Fruit fly (Drosophila melanogaster) whole organism, embryonic: ENCODE measurements around the gene dia.

Experiments used
- Atf6 ChIP-seq: fragments of 200-800 bp; sonication (Bioruptor generic); IDR thresholded peaks from 2 replicates; pipeline ENCODE4 v1.3.6; 2022; ENCODE audit warnings: missing biosample characterization, missing genetic modification characterization
- CG10543 ChIP-seq: fragments of 200-800 bp; sonication (Bioruptor generic); optimal IDR thresholded peaks from 3 replicates; lab custom pipeline; 2017; ENCODE audit warnings: missing biosample characterization, mild to moderate bottlenecking, missing genetic modification characterization, moderate library complexity
- CG11247 ChIP-seq: fragments of 200-800 bp; sonication (Bioruptor generic); IDR thresholded peaks from 2 replicates; pipeline ENCODE4 v1.3.6; 2022; ENCODE audit warnings: missing biosample characterization, missing genetic modification characterization
- CG11723 ChIP-seq: fragments of 200-800 bp; sonication (Bioruptor generic); optimal IDR thresholded peaks from 2 replicates; lab custom pipeline; 2017; ENCODE audit warnings: missing biosample characterization, mild to moderate bottlenecking, missing genetic modification characterization
- CG1233 ChIP-seq: fragments of 200-800 bp; sonication (Bioruptor generic); optimal IDR thresholded peaks from 4 replicates; lab custom pipeline; 2018; ENCODE audit warnings: missing biosample characterization, mild to moderate bottlenecking, missing genetic modification characterization
- CG14441 ChIP-seq: fragments of 200-800 bp; sonication (Bioruptor generic); IDR thresholded peaks from 2 replicates; pipeline ENCODE4 v1.3.6; 2022; ENCODE audit warnings: missing biosample characterization, missing genetic modification characterization
- CG15073 ChIP-seq: fragments of 200-800 bp; sonication (Bioruptor generic); optimal IDR thresholded peaks from 2 replicates; lab custom pipeline; 2016; ENCODE audit warnings: missing biosample characterization, missing genetic modification characterization
- CG15269 ChIP-seq: fragments of 200-800 bp; sonication (Bioruptor generic); optimal IDR thresholded peaks from 2 replicates; lab custom pipeline; 2018; ENCODE audit warnings: missing biosample characterization, mild to moderate bottlenecking, missing genetic modification characterization, moderate library complexity
- CG17328 ChIP-seq: fragments of 200-800 bp; sonication (Bioruptor generic); IDR thresholded peaks from 2 replicates; pipeline ENCODE4 v1.3.6; 2022; ENCODE audit warnings: missing biosample characterization, missing genetic modification characterization
- CG1832 ChIP-seq: fragments of 200-800 bp; sonication (Bioruptor generic); optimal IDR thresholded peaks from 2 replicates; lab custom pipeline; 2017; ENCODE audit warnings: missing biosample characterization, mild to moderate bottlenecking, missing genetic modification characterization, inconsistent platforms
- CG18764 ChIP-seq: fragments of 200-800 bp; sonication (Bioruptor generic); optimal IDR thresholded peaks from 3 replicates; lab custom pipeline; 2016; ENCODE audit warnings: missing biosample characterization, missing genetic modification characterization
- CG3726 ChIP-seq: fragments of 200-800 bp; sonication (Bioruptor generic); IDR thresholded peaks from 3 replicates; pipeline ENCODE4, ENCODE4 v1.3.6; 2022; ENCODE audit warnings: missing biosample characterization, missing genetic modification characterization
- CG4328 ChIP-seq: fragments of 200-800 bp; sonication (Bioruptor generic); optimal IDR thresholded peaks from 3 replicates; lab custom pipeline; 2017; ENCODE audit warnings: missing biosample characterization, missing genetic modification reagents, missing genetic modification characterization
- CG6175 ChIP-seq: fragments of 200-800 bp; sonication (Bioruptor generic); IDR thresholded peaks from 3 replicates; pipeline ENCODE4 v1.3.6; 2022; ENCODE audit warnings: missing biosample characterization, missing genetic modification characterization
- CG7271 ChIP-seq: fragments of 200-800 bp; sonication (Bioruptor generic); optimal IDR thresholded peaks from 2 replicates; lab custom pipeline; 2018; ENCODE audit warnings: missing biosample characterization, mild to moderate bottlenecking, missing genetic modification characterization, moderate library complexity
- CG7987 ChIP-seq: fragments of 200-800 bp; sonication (Bioruptor generic); optimal IDR thresholded peaks from 2 replicates; lab custom pipeline; 2018; ENCODE audit warnings: missing biosample characterization, mild to moderate bottlenecking, missing genetic modification characterization, moderate library complexity
- CG9437 ChIP-seq: fragments of 200-800 bp; sonication (Bioruptor generic); optimal IDR thresholded peaks from 2 replicates; lab custom pipeline; 2018; ENCODE audit warnings: missing biosample characterization, mild to moderate bottlenecking, missing genetic modification characterization
- Dfd ChIP-seq, 2 experiments: fragments of >200 bp; optimal IDR thresholded peaks; 2 replicates each; lab custom pipeline; 2017; ENCODE audit warnings: missing biosample characterization in 2 of 2, missing genetic modification characterization in 2 of 2
- Hr78 ChIP-seq, 2 experiments: fragments of 200-800 bp in 1 of 2; fragments of >200 bp in 1 of 2; sonication (Bioruptor generic) in 1 of 2; optimal IDR thresholded peaks; 2 replicates each; lab custom pipeline; 2017 to 2019; ENCODE audit warnings: missing biosample characterization in 2 of 2, missing genetic modification characterization in 2 of 2, mild to moderate bottlenecking in 1 of 2, moderate library complexity in 1 of 2
- Kr ChIP-seq: fragments of 200-800 bp; sonication (Bioruptor generic); optimal IDR thresholded peaks from 2 replicates; lab custom pipeline; 2017; ENCODE audit warnings: missing biosample characterization, mild to moderate bottlenecking, missing genetic modification characterization
- Max ChIP-seq: fragments of 200-800 bp; sonication (Bioruptor generic); optimal IDR thresholded peaks from 2 replicates; lab custom pipeline; 2016; ENCODE audit warnings: missing biosample characterization, mild to moderate bottlenecking, missing genetic modification characterization
- Side ChIP-seq: fragments of 200-800 bp; sonication (Bioruptor generic); optimal IDR thresholded peaks from 2 replicates; lab custom pipeline; 2016; ENCODE audit warnings: missing biosample characterization, missing genetic modification characterization
- Sin3A ChIP-seq: fragments of >200 bp; optimal IDR thresholded peaks from 2 replicates; lab custom pipeline; 2018
- Stat92E ChIP-seq, 3 experiments: fragments of >200 bp in 2 of 3; fragments of 200-800 bp in 1 of 3; sonication (Bioruptor generic) in 1 of 3; optimal IDR thresholded peaks; 2 replicates each; lab custom pipeline; 2017 to 2019; ENCODE audit warnings: missing biosample characterization in 3 of 3, missing genetic modification characterization in 3 of 3, mild to moderate bottlenecking in 1 of 3, moderate library complexity in 1 of 3
- TFAM ChIP-seq: fragments of 200-800 bp; sonication (Bioruptor generic); optimal IDR thresholded peaks from 2 replicates; lab custom pipeline; 2017; ENCODE audit warnings: missing biosample characterization, missing genetic modification characterization, inconsistent platforms
- ara ChIP-seq: fragments of 200-800 bp; sonication (Bioruptor generic); IDR thresholded peaks from 2 replicates; pipeline ENCODE4 v1.3.6; 2022; ENCODE audit warnings: missing biosample characterization, missing genetic modification characterization
- chinmo ChIP-seq: fragments of 200-800 bp; sonication (Bioruptor generic); IDR thresholded peaks from 4 replicates; pipeline ENCODE4 v1.3.6; 2022; ENCODE audit warnings: missing biosample characterization, missing genetic modification characterization; ENCODE audit not compliant: partially characterized antibody
- crc ChIP-seq: fragments of 200-800 bp; sonication (Bioruptor generic); optimal IDR thresholded peaks from 2 replicates; lab custom pipeline; 2016; ENCODE audit warnings: missing biosample characterization, missing genetic modification characterization
- dan ChIP-seq: fragments of 200-800 bp; sonication (Bioruptor generic); IDR thresholded peaks from 2 replicates; pipeline ENCODE4 v1.3.6; 2022; ENCODE audit warnings: missing biosample characterization, missing genetic modification characterization
- ewg ChIP-seq: fragments of 200-800 bp; sonication (Bioruptor generic); optimal IDR thresholded peaks from 3 replicates; lab custom pipeline; 2017; ENCODE audit warnings: mild to moderate bottlenecking, missing biosample characterization, missing genetic modification reagents, missing genetic modification characterization
- grn ChIP-seq: fragments of 200-800 bp; sonication (Bioruptor generic); optimal IDR thresholded peaks from 3 replicates; lab custom pipeline; 2017; ENCODE audit warnings: missing biosample characterization, missing genetic modification characterization
- lab ChIP-seq: fragments of 200-800 bp; sonication (Bioruptor generic); optimal IDR thresholded peaks from 3 replicates; lab custom pipeline; 2017; ENCODE audit warnings: missing biosample characterization, missing genetic modification characterization, mild to moderate bottlenecking, moderate library complexity, missing genetic modification reagents
- lola ChIP-seq, 3 experiments: fragments of >200 bp in 2 of 3; fragments of 200-800 bp in 1 of 3; sonication (Bioruptor generic) in 1 of 3; optimal IDR thresholded peaks; 2 replicates each; lab custom pipeline; 2017 to 2019; ENCODE audit warnings: missing biosample characterization in 3 of 3, missing genetic modification characterization in 3 of 3, mild to moderate bottlenecking in 1 of 3, moderate library complexity in 1 of 3
- nau ChIP-seq: fragments of 200-800 bp; sonication (Bioruptor generic); optimal IDR thresholded peaks from 3 replicates; lab custom pipeline; 2017; ENCODE audit warnings: missing biosample characterization, mild to moderate bottlenecking, missing genetic modification characterization, missing genetic modification reagents
- nerfin-1 ChIP-seq: fragments of 200-800 bp; sonication (Bioruptor generic); optimal IDR thresholded peaks from 3 replicates; lab custom pipeline; 2019; ENCODE audit warnings: missing biosample characterization, mild to moderate bottlenecking, missing genetic modification characterization, moderate library complexity
- nmo ChIP-seq: fragments of 200-800 bp; sonication (Bioruptor generic); optimal IDR thresholded peaks from 2 replicates; lab custom pipeline; 2018; ENCODE audit warnings: missing biosample characterization, mild to moderate bottlenecking, missing genetic modification characterization, moderate library complexity
- prd ChIP-seq, 3 experiments: fragments of >200 bp in 2 of 3; fragments of 200-800 bp in 1 of 3; sonication (Bioruptor generic) in 1 of 3; optimal IDR thresholded peaks in 2 of 3; IDR thresholded peaks in 1 of 3; 2 replicates in 2 of 3; 3 replicates in 1 of 3; pipeline versions ENCODE4 v1.3.6 to Lab custom; 2017 to 2022; ENCODE audit warnings: missing biosample characterization in 1 of 3, missing genetic modification characterization in 1 of 3
- pzg ChIP-seq: fragments of 200-800 bp; sonication (Bioruptor generic); optimal IDR thresholded peaks from 3 replicates; lab custom pipeline; 2018; ENCODE audit warnings: missing biosample characterization, mild to moderate bottlenecking, missing genetic modification characterization, moderate library complexity
- row ChIP-seq: fragments of 200-800 bp; sonication (Bioruptor generic); IDR thresholded peaks from 3 replicates; pipeline ENCODE4 v1.3.6; 2022; ENCODE audit warnings: missing biosample characterization, missing genetic modification characterization
- scrt ChIP-seq: fragments of 200-800 bp; sonication (Bioruptor generic); optimal IDR thresholded peaks from 2 replicates; lab custom pipeline; 2018; ENCODE audit warnings: missing biosample characterization, mild to moderate bottlenecking, missing genetic modification characterization, moderate library complexity
- shn ChIP-seq: fragments of 200-800 bp; sonication (Bioruptor generic); optimal IDR thresholded peaks from 3 replicates; lab custom pipeline; 2016; ENCODE audit warnings: missing biosample characterization, missing genetic modification characterization
- slbo ChIP-seq: fragments of 200-800 bp; sonication (Bioruptor generic); IDR thresholded peaks from 2 replicates; pipeline ENCODE4 v1.3.6; 2022; ENCODE audit warnings: missing biosample characterization, missing genetic modification characterization
- sr ChIP-seq: fragments of 200-800 bp; sonication (Bioruptor generic); IDR thresholded peaks from 3 replicates; pipeline ENCODE4 v1.3.6; 2022; ENCODE audit warnings: missing biosample characterization, missing genetic modification characterization
- ssp ChIP-seq: fragments of 200-800 bp; sonication (Bioruptor generic); IDR thresholded peaks from 2 replicates; pipeline ENCODE4 v1.3.6; 2022; ENCODE audit warnings: missing biosample characterization, missing genetic modification characterization
- tll ChIP-seq, 2 experiments: fragments of 200-800 bp in 1 of 2; fragments of >200 bp in 1 of 2; sonication (Bioruptor generic) in 1 of 2; optimal IDR thresholded peaks; 2 replicates each; lab custom pipeline; 2017 to 2019; ENCODE audit warnings: missing biosample characterization in 2 of 2, missing genetic modification characterization in 2 of 2, mild to moderate bottlenecking in 1 of 2, moderate library complexity in 1 of 2
- unc-4 ChIP-seq: fragments of 200-800 bp; sonication (Bioruptor generic); IDR thresholded peaks from 2 replicates; pipeline ENCODE4 v1.3.6; 2022; ENCODE audit warnings: missing biosample characterization, missing genetic modification characterization; ENCODE audit not compliant: partially characterized antibody
- unpg ChIP-seq: fragments of 200-800 bp; sonication (Bioruptor generic); optimal IDR thresholded peaks from 3 replicates; lab custom pipeline; 2018; ENCODE audit warnings: missing biosample characterization, mild to moderate bottlenecking, missing genetic modification characterization, moderate library complexity
- zfh1 ChIP-seq: fragments of 200-800 bp; sonication (Bioruptor generic); IDR thresholded peaks from 3 replicates; pipeline ENCODE4 v1.3.6; 2022; ENCODE audit warnings: missing biosample characterization, missing genetic modification characterization

Gene dia

DNA sequence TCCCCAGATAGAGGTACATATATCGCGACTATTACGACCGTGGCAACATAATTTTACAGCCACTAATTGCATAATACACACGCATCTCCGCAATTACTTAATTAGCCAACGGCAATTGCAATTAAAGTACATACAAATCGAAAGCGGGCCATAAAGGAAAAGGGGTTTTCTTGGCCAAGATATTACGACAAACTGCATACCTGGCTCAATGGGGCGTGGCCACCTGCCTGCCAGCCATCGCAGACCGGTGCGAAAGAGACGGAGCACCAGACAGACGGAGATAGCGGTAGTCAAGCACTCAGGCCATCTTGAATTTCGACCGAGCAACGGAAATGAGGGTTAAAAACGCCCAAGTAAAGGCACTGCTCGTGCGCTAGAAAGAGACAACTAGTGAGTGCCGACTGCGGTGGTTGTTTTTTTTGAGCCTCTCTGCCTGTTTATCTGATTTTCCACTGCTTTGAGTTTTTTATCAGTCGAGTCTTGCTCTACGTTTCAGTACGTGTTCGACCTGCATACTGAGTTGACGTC lies 12.4 kb downstream of the dia start, which contains the start of gene cad (continued):
- TF ChIP-seq CG6175 (GFP tag; lab: Robert Waterston, UW) (0 out of 3 replicates have a peak, but pooled peaks have one; percentile 19), Kr (GFP tag; lab: Kevin White, UChicago) (no peak), CG9437 (GFP tag; lab: Kevin White, UChicago) (no peak), CG1233 (GFP tag; lab: Kevin White, UChicago) (no peak), unc-4 (GFP tag; lab: Robert Waterston, UW) (no peak), row (GFP tag; lab: Robert Waterston, UW) (no peak), lab (peak; percentile 61), Dfd (GFP tag; optimal IDR thresholded peaks at IDR 0.05; lab: Kevin White, UChicago) (no peak), dan (GFP tag; lab: Robert Waterston, UW) (no peak), Atf6 (GFP tag; lab: Robert Waterston, UW) (peak; percentile 51; the same call in 1 of the 2 replicates), CG7271 (peak; percentile 54), nerfin-1 (tag; lab: Kevin White, UChicago) (peak; percentile 17), CG1832 (peak; percentile 98), pzg (GFP tag; lab: Kevin White, UChicago) (no peak), grn (GFP tag; lab: Kevin White, UChicago) (peak; percentile 97), ssp (no peak), CG17328 (GFP tag; lab: Robert Waterston, UW) (peak; percentile 55; the same call in 1 of the 2 replicates), crc (GFP tag; lab: Kevin White, UChicago) (no peak), TFAM (GFP tag; lab: Kevin White, UChicago) (no peak), Stat92E (GFP tag; optimal IDR thresholded peaks at IDR 0.05; lab: Kevin White, UChicago) (no peak), prd (optimal IDR thresholded peaks at IDR 0.05; lab: Kevin White, UChicago) (no peak), prd (GFP tag; IDR thresholded peaks at IDR 0.05; lab: Robert Waterston, UW) (no peak), sr (GFP tag; lab: Robert Waterston, UW) (peak; percentile 55; the same call in 1 of the 3 replicates), unpg (peak; percentile 0), CG10543 (GFP tag; lab: Kevin White, UChicago) (peak; percentile 57), nmo (peak; percentile 55), ara (GFP tag; lab: Robert Waterston, UW) (no peak), CG4328 (no peak), CG18764 (GFP tag; lab: Kevin White, UChicago) (no peak), CG14441 (peak; percentile 61; the same call in 1 of the 2 replicates), lola (GFP tag; optimal IDR thresholded peaks at IDR 0.05; lab: Kevin White, UChicago) (no peak), CG15269 (tag; lab: Kevin White, UChicago) (peak; percentile 13), Sin3A (lab: Kevin White, UChicago) (no peak), CG15073 (GFP tag; lab: Kevin White, UChicago) (no peak), nau (GFP tag; lab: Kevin White, UChicago) (no peak), Hr78 (GFP tag; optimal IDR thresholded peaks at IDR 0.05; lab: Kevin White, UChicago) (no peak), CG11723 (no peak), zfh1 (0 out of 3 replicates have a peak, but pooled peaks have one; percentile 24), slbo (GFP tag; lab: Robert Waterston, UW) (peak; percentile 5; the same call in 1 of the 2 replicates), ewg (GFP tag; lab: Kevin White, UChicago) (peak; percentile 6), CG11247 (GFP tag; lab: Robert Waterston, UW) (no peak), tll (GFP tag; optimal IDR thresholded peaks at IDR 0.05; lab: Kevin White, UChicago) (peak; percentile 42 to 80), chinmo (GFP tag; lab: Robert Waterston, UW) (peak; percentile 78; the same call in 2 of the 4 replicates), CG7987 (peak; percentile 59), shn (GFP tag; lab: Kevin White, UChicago) (no peak), scrt (GFP tag; lab: Kevin White, UChicago) (peak; percentile 9), Side (peak; percentile 1), CG3726 (GFP tag; lab: Robert Waterston, UW) (no peak), Max (GFP tag; lab: Kevin White, UChicago) (no peak)
